Fruit fly (Drosophila melanogaster) S2 (cell line): ENCODE measurements around the gene CG12783.
A peak's percentile ranks its signal among the peaks of the same experiment; 100 is the strongest.

ENCODE experiments used
- CG8478 ChIP-seq: fragments of >200 bp; optimal IDR thresholded peaks from 2 replicates; lab custom pipeline; 2018
- CTCF ChIP-seq, 2 experiments: fragments of >200 bp; optimal IDR thresholded peaks; 2 replicates each; lab custom pipeline; 2018

- TF ChIP-seq CTCF (optimal IDR thresholded peaks at IDR 0.05; lab: Kevin White, UChicago) (peak in 1 of 2 experiments; percentile 13), CG8478 (lab: Kevin White, UChicago) (no peak)
Measured at dm6 chr3R:16649282-16649681, 36.1 kb upstream of the CG12783 start.
